Worm (Caenorhabditis elegans) whole organism, L3 larva: ENCODE data around the gene spr-3.

Source experiments
- R02D3.7 ChIP-seq: fragments of 150-350 bp; optimal IDR thresholded peaks from 2 replicates; lab custom pipeline; 2014; ENCODE audit warnings: missing biosample characterization, missing genetic modification characterization
- ZK546.5 ChIP-seq: sonication (generic microtip); optimal IDR thresholded peaks from 2 replicates; lab custom pipeline; 2017; ENCODE audit warnings: missing biosample characterization, missing genetic modification characterization
- aly-2 ChIP-seq: fragments of 150-350 bp; optimal IDR thresholded peaks from 2 replicates; lab custom pipeline; 2014; ENCODE audit warnings: missing biosample characterization, missing genetic modification characterization
- ama-1 ChIP-seq: fragments of 150-350 bp; optimal IDR thresholded peaks from 2 replicates; lab custom pipeline; 2018
- ceh-16 ChIP-seq: sonication (generic microtip); optimal IDR thresholded peaks from 2 replicates; lab custom pipeline; 2017; ENCODE audit warnings: missing biosample characterization, missing genetic modification characterization
- ceh-82 ChIP-seq: fragments of 150-350 bp; optimal IDR thresholded peaks from 2 replicates; lab custom pipeline; 2014; ENCODE audit warnings: missing biosample characterization, missing genetic modification characterization
- ceh-9 ChIP-seq: sonication (generic microtip); optimal IDR thresholded peaks from 2 replicates; lab custom pipeline; 2018; ENCODE audit warnings: missing biosample characterization, missing genetic modification characterization
- daf-12 ChIP-seq: fragments of 150-350 bp; optimal IDR thresholded peaks from 2 replicates; lab custom pipeline; 2014; ENCODE audit warnings: missing biosample characterization, missing genetic modification reagents, missing genetic modification characterization
- egl-27 ChIP-seq: sonication (generic microtip); optimal IDR thresholded peaks from 4 replicates; lab custom pipeline; 2017; ENCODE audit warnings: missing biosample characterization, missing genetic modification reagents, missing genetic modification characterization
- egl-5 ChIP-seq: fragments of 150-350 bp; optimal IDR thresholded peaks from 2 replicates; lab custom pipeline; 2017; ENCODE audit warnings: missing biosample characterization, missing genetic modification reagents, missing genetic modification characterization, inconsistent platforms
- elt-1 ChIP-seq: fragments of 150-350 bp; optimal IDR thresholded peaks from 2 replicates; lab custom pipeline; 2014; ENCODE audit warnings: missing biosample characterization, missing genetic modification characterization
- elt-2 ChIP-seq: sonication (generic microtip); optimal IDR thresholded peaks from 2 replicates; lab custom pipeline; 2016; ENCODE audit warnings: missing genetic modification reagents, mild to moderate bottlenecking, missing genetic modification characterization, missing compliant biosample characterization
- elt-3 ChIP-seq, 3 experiments: fragments of 150-350 bp in 1 of 3; sonication (generic microtip) in 2 of 3; optimal IDR thresholded peaks; 2 replicates in 2 of 3; 4 replicates in 1 of 3; lab custom pipeline; 2014 to 2017; ENCODE audit warnings: missing biosample characterization in 3 of 3, missing genetic modification characterization in 3 of 3
- fkh-10 ChIP-seq: sonication (generic microtip); optimal IDR thresholded peaks from 2 replicates; lab custom pipeline; 2017; ENCODE audit warnings: missing biosample characterization, missing genetic modification reagents, missing genetic modification characterization
- fkh-2 ChIP-seq: fragments of 150-350 bp; optimal IDR thresholded peaks from 2 replicates; lab custom pipeline; 2014; ENCODE audit warnings: missing biosample characterization, missing genetic modification reagents, missing genetic modification characterization
- fos-1 ChIP-seq: fragments of 150-350 bp; optimal IDR thresholded peaks from 2 replicates; lab custom pipeline; 2014; ENCODE audit warnings: missing biosample characterization, missing genetic modification characterization
- hmg-11 ChIP-seq: sonication (generic microtip); optimal IDR thresholded peaks from 2 replicates; lab custom pipeline; 2016; ENCODE audit warnings: missing genetic modification characterization, missing compliant biosample characterization
- jun-1 ChIP-seq: fragments of 150-350 bp; optimal IDR thresholded peaks from 2 replicates; lab custom pipeline; 2014; ENCODE audit warnings: missing biosample characterization, missing genetic modification reagents, missing genetic modification characterization
- lin-15B ChIP-seq: fragments of 150-350 bp; optimal IDR thresholded peaks from 2 replicates; lab custom pipeline; 2014; ENCODE audit warnings: missing biosample characterization, missing genetic modification characterization
- lin-39 ChIP-seq: fragments of 150-350 bp; optimal IDR thresholded peaks from 2 replicates; lab custom pipeline; 2018; ENCODE audit warnings: missing biosample characterization, missing genetic modification reagents, missing genetic modification characterization
- lsy-12 ChIP-seq: sonication (generic microtip); optimal IDR thresholded peaks from 2 replicates; lab custom pipeline; 2016; ENCODE audit warnings: mild to moderate bottlenecking, missing genetic modification characterization, missing compliant biosample characterization
- mdl-1 ChIP-seq: fragments of 150-350 bp; optimal IDR thresholded peaks from 2 replicates; lab custom pipeline; 2014; ENCODE audit warnings: missing biosample characterization, missing genetic modification characterization
- mml-1 ChIP-seq: fragments of 150-350 bp; sonication (generic microtip); optimal IDR thresholded peaks from 3 replicates; lab custom pipeline; 2014; ENCODE audit warnings: missing biosample characterization, missing genetic modification characterization
- nfya-1 ChIP-seq: sonication (generic microtip); optimal IDR thresholded peaks from 2 replicates; lab custom pipeline; 2017; ENCODE audit warnings: missing genetic modification characterization, mild to moderate bottlenecking, missing compliant biosample characterization, antibody characterized with exemption, moderate library complexity; ENCODE audit not compliant: insufficient read depth
- nhr-11 ChIP-seq: fragments of 150-350 bp; optimal IDR thresholded peaks from 2 replicates; lab custom pipeline; 2014; ENCODE audit warnings: missing biosample characterization, missing genetic modification characterization
- nhr-12 ChIP-seq: fragments of 150-350 bp; optimal IDR thresholded peaks from 2 replicates; lab custom pipeline; 2014; ENCODE audit warnings: missing biosample characterization, missing genetic modification characterization
- nhr-23 ChIP-seq: fragments of 150-350 bp; optimal IDR thresholded peaks from 2 replicates; lab custom pipeline; 2014; ENCODE audit warnings: missing biosample characterization, missing genetic modification reagents, missing genetic modification characterization
- nhr-237 ChIP-seq: fragments of 150-350 bp; optimal IDR thresholded peaks from 2 replicates; lab custom pipeline; 2014; ENCODE audit warnings: missing biosample characterization, missing genetic modification characterization
- nhr-25 ChIP-seq: sonication (generic microtip); optimal IDR thresholded peaks from 2 replicates; lab custom pipeline; 2017; ENCODE audit warnings: missing biosample characterization, missing genetic modification characterization
- nhr-28 ChIP-seq: fragments of 150-350 bp; optimal IDR thresholded peaks from 2 replicates; lab custom pipeline; 2014; ENCODE audit warnings: missing biosample characterization, missing genetic modification characterization
- nhr-43 ChIP-seq: sonication (generic microtip); optimal IDR thresholded peaks from 2 replicates; lab custom pipeline; 2016; ENCODE audit warnings: mild to moderate bottlenecking, missing genetic modification characterization, missing compliant biosample characterization; ENCODE audit not compliant: poor library complexity, severe bottlenecking
- nhr-67 ChIP-seq: fragments of 150-350 bp; optimal IDR thresholded peaks from 2 replicates; lab custom pipeline; 2014; ENCODE audit warnings: missing biosample characterization, missing genetic modification characterization
- nhr-76 ChIP-seq: fragments of 150-350 bp; sonication (generic microtip); optimal IDR thresholded peaks from 5 replicates; lab custom pipeline; 2014; ENCODE audit warnings: missing biosample characterization, missing genetic modification characterization
- nhr-77 ChIP-seq: fragments of 150-350 bp; optimal IDR thresholded peaks from 2 replicates; lab custom pipeline; 2014; ENCODE audit warnings: missing biosample characterization, missing genetic modification characterization
- pha-4 ChIP-seq: fragments of 150-350 bp; optimal IDR thresholded peaks from 2 replicates; lab custom pipeline; 2014; ENCODE audit warnings: missing biosample characterization, missing genetic modification reagents, missing genetic modification characterization
- pqm-1 ChIP-seq: fragments of 150-350 bp; optimal IDR thresholded peaks from 2 replicates; lab custom pipeline; 2017; ENCODE audit warnings: missing biosample characterization, missing genetic modification characterization, inconsistent platforms
- skn-1 ChIP-seq: fragments of 150-350 bp; optimal IDR thresholded peaks from 2 replicates; lab custom pipeline; 2014; ENCODE audit warnings: missing biosample characterization, missing genetic modification characterization
- snpc-4 ChIP-seq: fragments of 150-350 bp; optimal IDR thresholded peaks from 2 replicates; lab custom pipeline; 2014; ENCODE audit warnings: missing biosample characterization, missing genetic modification characterization
- tbx-2 ChIP-seq: sonication (generic microtip); optimal IDR thresholded peaks from 2 replicates; lab custom pipeline; 2016; ENCODE audit warnings: mild to moderate bottlenecking, missing genetic modification characterization, missing compliant biosample characterization
- unc-39 ChIP-seq: sonication (generic microtip); optimal IDR thresholded peaks from 4 replicates; lab custom pipeline; 2017; ENCODE audit warnings: missing biosample characterization, missing genetic modification characterization
- unc-62 ChIP-seq: fragments of 150-350 bp; sonication (generic microtip); optimal IDR thresholded peaks from 4 replicates; lab custom pipeline; 2014; ENCODE audit warnings: missing biosample characterization, missing genetic modification reagents, missing genetic modification characterization
- zag-1 ChIP-seq: fragments of 150-350 bp; optimal IDR thresholded peaks from 2 replicates; lab custom pipeline; 2014; ENCODE audit warnings: missing biosample characterization, missing genetic modification characterization
- ztf-11 ChIP-seq: fragments of 150-350 bp; optimal IDR thresholded peaks from 2 replicates; lab custom pipeline; 2014; ENCODE audit warnings: missing biosample characterization, missing genetic modification characterization
- ztf-4 ChIP-seq: fragments of 150-350 bp; optimal IDR thresholded peaks from 2 replicates; lab custom pipeline; 2014; ENCODE audit warnings: missing biosample characterization, missing genetic modification characterization

Gene spr-3

ce11 chrX:4528905-4529304 lies 15.0 kb downstream of the spr-3 start:
- TF ChIP-seq daf-12 (tag; lab: Kevin White, UChicago) (no peak), nfya-1 (peak; percentile 34), lin-15B (no peak), jun-1 (tag; lab: Kevin White, UChicago) (peak; percentile 28), pqm-1 (tag; lab: Kevin White, UChicago) (peak; percentile 74), lsy-12 (no peak), aly-2 (tag; lab: Kevin White, UChicago) (no peak), nhr-43 (tag; lab: Kevin White, UChicago) (peak; percentile 90), pha-4 (peak; percentile 76), ZK546.5 (tag; lab: Kevin White, UChicago) (no peak), elt-1 (tag; lab: Kevin White, UChicago) (peak; percentile 97), nhr-23 (tag; lab: Kevin White, UChicago) (peak; percentile 81), ztf-11 (tag; lab: Kevin White, UChicago) (no peak), ama-1 (lab: Kevin White, UChicago) (no peak), mml-1 (no peak), nhr-28 (tag; lab: Kevin White, UChicago) (no peak), nhr-67 (tag; lab: Kevin White, UChicago) (no peak), nhr-25 (tag; lab: Kevin White, UChicago) (peak; percentile 61), elt-2 (tag; lab: Kevin White, UChicago) (peak; percentile 77), mdl-1 (tag; lab: Kevin White, UChicago) (peak; percentile 32), egl-5 (tag; lab: Kevin White, UChicago) (no peak), nhr-76 (no peak), nhr-77 (tag; lab: Kevin White, UChicago) (no peak), elt-3 (tag; optimal IDR thresholded peaks at IDR 0.05; lab: Kevin White, UChicago) (peak in 1 of 3 experiments; percentile 39)

ce11 chrX:4530426-4531044 lies 16.6 kb downstream of the spr-3 start:
- TF ChIP-seq unc-39 (tag; lab: Kevin White, UChicago): no peak
- no peak for TF ChIP-seq ceh-82 (tag; lab: Kevin White, UChicago)
- TF ChIP-seq ceh-16 (tag; lab: Kevin White, UChicago): no peak
- no peak for TF ChIP-seq fos-1 (tag; lab: Kevin White, UChicago)
- peak; percentile 54 for TF ChIP-seq elt-1 (tag; lab: Kevin White, UChicago)
- TF ChIP-seq nhr-77 (tag; lab: Kevin White, UChicago): no peak
- no peak for TF ChIP-seq nhr-67 (tag; lab: Kevin White, UChicago)
- no peak for TF ChIP-seq daf-12 (tag; lab: Kevin White, UChicago)
- TF ChIP-seq nhr-28 (tag; lab: Kevin White, UChicago): no peak
- TF ChIP-seq elt-3 (tag; optimal IDR thresholded peaks at IDR 0.05; lab: Kevin White, UChicago): no peak
- no peak for TF ChIP-seq nhr-23 (tag; lab: Kevin White, UChicago)
- no peak for TF ChIP-seq fkh-10 (GFP tag; lab: Kevin White, UChicago)
- peak; percentile 37 for TF ChIP-seq jun-1 (tag; lab: Kevin White, UChicago)
- no peak for TF ChIP-seq unc-62 (GFP tag; lab: Kevin White, UChicago)
- TF ChIP-seq nhr-12 (tag; lab: Kevin White, UChicago): no peak
- TF ChIP-seq R02D3.7 (tag; lab: Kevin White, UChicago): no peak
- TF ChIP-seq ZK546.5 (tag; lab: Kevin White, UChicago): no peak
- TF ChIP-seq nhr-11 (tag; lab: Kevin White, UChicago): no peak
- TF ChIP-seq zag-1: no peak
- no peak for TF ChIP-seq ztf-11 (tag; lab: Kevin White, UChicago)
- no peak for TF ChIP-seq snpc-4 (tag; lab: Kevin White, UChicago)
- TF ChIP-seq lin-39 (tag; lab: Kevin White, UChicago): no peak
- no peak for TF ChIP-seq tbx-2 (tag; lab: Kevin White, UChicago)
- TF ChIP-seq pha-4: peak; percentile 5
- TF ChIP-seq egl-27 (tag; lab: Kevin White, UChicago): no peak
- peak; percentile 80 for TF ChIP-seq elt-2 (tag; lab: Kevin White, UChicago)
- TF ChIP-seq nhr-237: no peak
- no peak for TF ChIP-seq nfya-1
- TF ChIP-seq mdl-1 (tag; lab: Kevin White, UChicago): no peak
- no peak for TF ChIP-seq aly-2 (tag; lab: Kevin White, UChicago)
- no peak for TF ChIP-seq hmg-11 (tag; lab: Kevin White, UChicago)
- no peak for TF ChIP-seq skn-1 (tag; lab: Kevin White, UChicago)
- TF ChIP-seq ama-1 (lab: Kevin White, UChicago): no peak
- peak; percentile 36 for TF ChIP-seq pqm-1 (tag; lab: Kevin White, UChicago)
- TF ChIP-seq ceh-9 (tag; lab: Kevin White, UChicago): no peak
- no peak for TF ChIP-seq fkh-2 (tag; lab: Kevin White, UChicago)
- TF ChIP-seq ztf-4 (tag; lab: Kevin White, UChicago): no peak
- TF ChIP-seq nhr-43 (tag; lab: Kevin White, UChicago): no peak
- TF ChIP-seq lin-15B: no peak
- TF ChIP-seq lsy-12: no peak
- peak; percentile 95 for TF ChIP-seq mml-1
- no peak for TF ChIP-seq nhr-76
